Worm (Caenorhabditis elegans) whole organism, dauer: ENCODE data around the gene Y39A3B.8.

Experiments
- unc-62 ChIP-seq: sonication (generic microtip); optimal IDR thresholded peaks from 2 replicates; lab custom pipeline; 2017; ENCODE audit warnings: missing biosample characterization, missing genetic modification reagents, missing genetic modification characterization

The Y39A3B.8 gene

DNA sequence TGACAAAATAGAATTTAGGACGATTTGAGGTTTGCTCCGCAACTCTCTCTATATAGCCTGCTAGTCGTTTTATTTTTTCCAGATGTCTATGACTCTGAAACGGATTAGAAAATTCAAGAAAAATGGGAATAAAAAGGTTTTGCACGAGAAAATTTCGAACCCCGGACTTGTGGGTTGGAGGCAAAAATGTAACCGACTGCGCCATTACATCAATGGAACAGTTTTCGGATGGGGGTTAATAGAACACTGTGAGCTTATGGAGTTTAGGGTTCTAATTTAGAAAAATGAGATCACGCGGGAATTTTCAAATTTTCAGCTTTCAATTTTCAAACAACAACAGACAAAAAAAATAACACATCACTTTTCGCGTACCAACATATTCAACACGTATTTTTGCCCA, 44.0 kb downstream of the Y39A3B.8 start:
- no peak for TF ChIP-seq unc-62

DNA sequence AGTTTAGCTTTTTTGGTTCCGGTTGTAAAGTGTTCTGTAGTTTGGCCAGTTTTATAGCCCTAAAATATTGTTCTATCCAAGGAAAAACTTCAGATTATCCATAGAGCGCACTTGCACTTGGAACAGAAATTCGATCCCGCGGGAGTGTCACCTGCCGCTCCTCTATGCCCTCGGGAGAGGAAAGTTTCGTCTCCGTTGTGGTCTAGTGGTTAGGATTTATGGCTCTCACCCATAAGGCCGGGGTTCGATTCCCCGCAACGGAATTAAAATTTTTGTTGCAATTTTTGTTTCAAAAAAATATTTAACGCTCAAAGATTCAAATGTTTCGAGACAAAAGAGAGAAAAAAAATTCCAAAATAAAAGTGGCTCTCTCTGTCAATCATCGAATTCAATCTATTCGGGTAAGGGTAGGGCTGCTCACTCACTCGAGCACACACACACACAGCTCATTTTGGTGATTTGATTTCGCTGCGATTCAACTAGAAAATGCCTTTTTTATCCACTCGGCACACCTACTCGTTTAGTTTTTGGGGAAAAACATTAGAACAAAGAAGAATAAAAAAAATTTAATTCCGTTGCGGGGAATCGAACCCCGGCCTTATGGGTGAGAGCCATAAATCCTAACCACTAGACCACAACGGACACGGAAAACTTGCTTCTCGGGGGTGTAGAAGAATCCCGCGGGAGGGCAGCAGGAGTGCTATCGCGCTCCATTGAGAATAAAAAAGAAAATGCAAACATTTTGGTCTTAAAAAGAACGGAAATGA, 44.7 kb downstream of the Y39A3B.8 start:
- no peak for TF ChIP-seq unc-62
